Fruit fly (Drosophila melanogaster): ENCODE measurements around the gene ClpX.

dm6 chr3R:19918207-19918606 is 14.7 kb upstream of the ClpX start, which contains the start of gene CG4770:
- TF ChIP-seq CG8478 (optimal IDR thresholded peaks at IDR 0.05), result no peak
- no peak for TF ChIP-seq CTCF (optimal IDR thresholded peaks at IDR 0.05)
